Worm (Caenorhabditis elegans) whole organism, young adult: ENCODE data around the gene cest-35.2.

Experiments used
- B0261.1 ChIP-seq: sonication (generic microtip); optimal IDR thresholded peaks from 2 replicates; lab custom pipeline; 2016; ENCODE audit warnings: mild to moderate bottlenecking, missing genetic modification characterization, moderate library complexity, missing compliant biosample characterization
- B0336.3 ChIP-seq: fragments of 200-800 bp; sonication (Bioruptor generic); IDR thresholded peaks from 2 replicates; pipeline ENCODE4 v1.3.6; 2022; ENCODE audit warnings: missing genetic modification characterization, missing compliant biosample characterization
- C06A6.2 ChIP-seq: fragments of 200-800 bp; sonication (Bioruptor generic); conservative IDR thresholded peaks from 2 replicates; pipeline ENCODE4 v1.3.6; 2022; ENCODE audit warnings: missing genetic modification characterization, missing compliant biosample characterization
- C17E4.6 ChIP-seq: fragments of 200-800 bp; sonication (Bioruptor generic); IDR thresholded peaks from 2 replicates; pipeline ENCODE4 v1.3.6; 2022; ENCODE audit warnings: missing genetic modification reagents, missing genetic modification characterization, missing compliant biosample characterization
- F22D6.2 ChIP-seq: sonication (generic microtip); optimal IDR thresholded peaks from 2 replicates; lab custom pipeline; 2016; ENCODE audit warnings: mild to moderate bottlenecking, missing genetic modification characterization, missing compliant biosample characterization
- F23B12.7 ChIP-seq: sonication (generic microtip); optimal IDR thresholded peaks from 2 replicates; lab custom pipeline; 2017; ENCODE audit warnings: missing genetic modification characterization, mild to moderate bottlenecking, missing compliant biosample characterization, antibody characterized with exemption, moderate library complexity; ENCODE audit not compliant: insufficient read depth
- F49E8.2 ChIP-seq: sonication (generic microtip); optimal IDR thresholded peaks from 3 replicates; lab custom pipeline; 2017; ENCODE audit warnings: missing genetic modification characterization, mild to moderate bottlenecking, missing compliant biosample characterization, antibody characterized with exemption, moderate library complexity; ENCODE audit not compliant: insufficient read depth
- K11D2.4 ChIP-seq: fragments of 200-800 bp; sonication (Bioruptor generic); IDR thresholded peaks from 2 replicates; pipeline ENCODE4 v1.3.6; 2022; ENCODE audit warnings: missing genetic modification reagents, missing genetic modification characterization, missing compliant biosample characterization
- K12H6.12 ChIP-seq: fragments of 200-800 bp; sonication (Bioruptor generic); optimal IDR thresholded peaks from 2 replicates; lab custom pipeline; 2018; ENCODE audit warnings: mild to moderate bottlenecking, missing genetic modification characterization, missing compliant biosample characterization
- Y53G8AR.9 ChIP-seq: fragments of 200-800 bp; sonication (Bioruptor generic); conservative IDR thresholded peaks from 2 replicates; pipeline ENCODE4 v1.3.6; 2022; ENCODE audit warnings: missing genetic modification reagents, missing genetic modification characterization, missing compliant biosample characterization
- Y79H2A.3 ChIP-seq: fragments of 200-800 bp; sonication (Bioruptor generic); conservative IDR thresholded peaks from 2 replicates; pipeline ENCODE4 v1.3.6; 2022; ENCODE audit warnings: missing genetic modification reagents, missing genetic modification characterization, missing compliant biosample characterization
- attf-6 ChIP-seq: fragments of 200-800 bp; sonication (Bioruptor generic); IDR thresholded peaks from 2 replicates; pipeline ENCODE4 v1.3.6; 2022; ENCODE audit warnings: missing genetic modification reagents, missing genetic modification characterization, missing compliant biosample characterization
- bed-1 ChIP-seq: fragments of 200-800 bp; sonication (Bioruptor generic); IDR thresholded peaks from 2 replicates; pipeline ENCODE4 v1.3.6; 2022; ENCODE audit warnings: missing genetic modification reagents, missing genetic modification characterization, missing compliant biosample characterization
- bed-2 ChIP-seq: fragments of 200-800 bp; sonication (Bioruptor generic); IDR thresholded peaks from 2 replicates; pipeline ENCODE4 v1.3.6; 2022; ENCODE audit warnings: missing genetic modification reagents, missing genetic modification characterization, missing compliant biosample characterization
- cebp-2 ChIP-seq: fragments of 200-800 bp; sonication (Bioruptor generic); IDR thresholded peaks from 2 replicates; pipeline ENCODE4 v1.3.6; 2022; ENCODE audit warnings: missing genetic modification characterization, missing compliant biosample characterization
- ceh-40 ChIP-seq: fragments of 200-800 bp; sonication (Bioruptor generic); IDR thresholded peaks from 2 replicates; pipeline ENCODE4 v1.3.6; 2022; ENCODE audit warnings: missing genetic modification characterization, missing compliant biosample characterization
- dpff-1 ChIP-seq: sonication (generic microtip); optimal IDR thresholded peaks from 2 replicates; lab custom pipeline; 2017; ENCODE audit warnings: mild to moderate bottlenecking, missing genetic modification characterization, missing compliant biosample characterization
- efl-1 ChIP-seq: fragments of 150-350 bp; optimal IDR thresholded peaks from 2 replicates; lab custom pipeline; 2014; ENCODE audit warnings: missing biosample characterization, missing genetic modification reagents, missing genetic modification characterization
- egl-44 ChIP-seq: fragments of 200-800 bp; sonication (Bioruptor generic); IDR thresholded peaks from 2 replicates; pipeline ENCODE4 v1.3.6; 2022; ENCODE audit warnings: missing genetic modification reagents, missing genetic modification characterization, missing compliant biosample characterization
- egrh-3 ChIP-seq: fragments of 200-800 bp; sonication (Bioruptor generic); IDR thresholded peaks from 2 replicates; pipeline ENCODE4 v1.3.6; 2022; ENCODE audit warnings: missing genetic modification reagents, missing genetic modification characterization, missing compliant biosample characterization
- ets-4 ChIP-seq: fragments of 200-800 bp; sonication (Bioruptor generic); optimal IDR thresholded peaks from 2 replicates; lab custom pipeline; 2018; ENCODE audit warnings: mild to moderate bottlenecking, missing genetic modification characterization, missing compliant biosample characterization
- him-1 ChIP-seq: sonication (generic microtip); optimal IDR thresholded peaks from 2 replicates; lab custom pipeline; 2016; ENCODE audit warnings: missing genotype, missing genetic modification reagents, missing genetic modification characterization, missing compliant biosample characterization
- hmg-1.2 ChIP-seq: fragments of 200-800 bp; sonication (Bioruptor generic); IDR thresholded peaks from 2 replicates; pipeline ENCODE4 v1.3.6; 2022; ENCODE audit warnings: missing genetic modification reagents, missing genetic modification characterization, missing compliant biosample characterization
- lag-1 ChIP-seq: fragments of 200-800 bp; sonication (Bioruptor generic); IDR thresholded peaks from 2 replicates; pipeline ENCODE4 v1.3.6; 2022; ENCODE audit warnings: missing genetic modification reagents, missing genetic modification characterization, missing compliant biosample characterization
- madf-8 ChIP-seq: fragments of 200-800 bp; sonication (Bioruptor generic); conservative IDR thresholded peaks from 2 replicates; pipeline ENCODE4 v1.3.6; 2022; ENCODE audit warnings: missing genetic modification reagents, missing genetic modification characterization, missing compliant biosample characterization
- mes-4 ChIP-seq: sonication (generic microtip); optimal IDR thresholded peaks from 2 replicates; lab custom pipeline; 2016; ENCODE audit warnings: missing genotype, missing genetic modification characterization, missing compliant biosample characterization
- nhr-80 ChIP-seq: sonication (generic microtip); optimal IDR thresholded peaks from 2 replicates; lab custom pipeline; 2016; ENCODE audit warnings: missing genetic modification characterization, missing compliant biosample characterization
- pbrm-1 ChIP-seq: fragments of 200-800 bp; sonication (Bioruptor generic); IDR thresholded peaks from 2 replicates; pipeline ENCODE4 v1.3.6; 2022; ENCODE audit warnings: missing genetic modification reagents, missing genetic modification characterization, missing compliant biosample characterization
- rcor-1 ChIP-seq: fragments of 200-800 bp; sonication (Bioruptor generic); IDR thresholded peaks from 2 replicates; pipeline ENCODE4 v1.3.6; 2022; ENCODE audit warnings: missing genetic modification reagents, missing genetic modification characterization, missing compliant biosample characterization
- rec-8 ChIP-seq, 2 experiments: sonication (generic microtip); optimal IDR thresholded peaks; 2 replicates each; lab custom pipeline; 2016; ENCODE audit warnings: mild to moderate bottlenecking in 2 of 2, missing genetic modification characterization in 2 of 2, missing genetic modification reagents in 2 of 2, missing genotype in 2 of 2, missing biosample characterization in 1 of 2, missing compliant biosample characterization in 1 of 2, moderate library complexity in 1 of 2
- sea-2 ChIP-seq: fragments of 200-800 bp; sonication (Bioruptor generic); IDR thresholded peaks from 2 replicates; pipeline ENCODE4 v1.3.6; 2022; ENCODE audit warnings: missing genetic modification characterization, missing compliant biosample characterization
- snpc-3.4 ChIP-seq: sonication (generic microtip); optimal IDR thresholded peaks from 2 replicates; lab custom pipeline; 2017; ENCODE audit warnings: missing genetic modification characterization, mild to moderate bottlenecking, missing compliant biosample characterization, antibody characterized with exemption, moderate library complexity, missing genotype, missing genetic modification reagents
- sptf-2 ChIP-seq: fragments of 200-800 bp; sonication (Bioruptor generic); optimal IDR thresholded peaks from 2 replicates; lab custom pipeline; 2018; ENCODE audit warnings: mild to moderate bottlenecking, missing genetic modification characterization, missing compliant biosample characterization
- tbp1 ChIP-seq: fragments of 200-800 bp; sonication (Bioruptor generic); optimal IDR thresholded peaks from 2 replicates; lab custom pipeline; 2018; ENCODE audit warnings: mild to moderate bottlenecking, missing genetic modification characterization, missing compliant biosample characterization
- unc-130 ChIP-seq: sonication (generic microtip); optimal IDR thresholded peaks from 2 replicates; lab custom pipeline; 2016; ENCODE audit warnings: missing genetic modification reagents, missing genetic modification characterization, missing compliant biosample characterization
- xnd-1 ChIP-seq: sonication (generic microtip); optimal IDR thresholded peaks from 2 replicates; lab custom pipeline; 2016; ENCODE audit warnings: missing genotype, missing genetic modification reagents, missing genetic modification characterization, missing compliant biosample characterization
- ztf-25 ChIP-seq: fragments of 200-800 bp; sonication (Bioruptor generic); IDR thresholded peaks from 2 replicates; pipeline ENCODE4 v1.3.6; 2022; ENCODE audit warnings: missing genetic modification reagents, missing genetic modification characterization, missing compliant biosample characterization

The cest-35.2 gene

DNA sequence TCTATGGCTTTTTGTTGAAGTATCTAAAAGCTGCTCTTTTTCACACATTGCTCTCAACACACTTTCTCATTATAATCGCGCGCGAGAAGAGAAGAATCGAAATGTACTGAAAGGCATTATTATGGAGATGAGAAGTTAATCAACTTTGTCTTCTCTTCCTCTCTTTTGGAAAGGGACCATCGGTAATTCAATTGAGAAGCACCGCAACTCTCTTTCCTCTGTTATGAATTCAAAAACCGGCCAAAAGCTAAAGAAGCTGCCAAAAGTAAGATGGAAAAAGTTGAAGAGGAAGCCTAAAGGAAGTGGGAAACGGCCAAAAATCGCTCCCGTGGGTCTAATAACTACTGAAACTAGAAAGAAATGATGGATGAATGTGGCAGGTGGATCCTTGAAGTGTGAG, 36.8 kb downstream of the cest-35.2 start (continued):
- no peak for TF ChIP-seq ets-4 (GFP tag; lab: Kevin White, UChicago)
- TF ChIP-seq attf-6 (GFP tag; lab: Robert Waterston, UW) = no peak
- no peak for TF ChIP-seq K11D2.4 (GFP tag; lab: Robert Waterston, UW)

ce11 chrV:5198240-5198639, 38.8 kb downstream of the cest-35.2 start, which contains the start of gene Y47A7.2:
Gene Y47A7.2, minus strand, starts transcription at chrV:5198340.
- no peak for TF ChIP-seq ceh-40 (GFP tag; lab: Robert Waterston, UW)
- no peak for TF ChIP-seq bed-2 (GFP tag; lab: Robert Waterston, UW)
- no peak for TF ChIP-seq hmg-1.2 (GFP tag; lab: Robert Waterston, UW)
- TF ChIP-seq mes-4 (tag; lab: Kevin White, UChicago) = no peak
- TF ChIP-seq pbrm-1 (GFP tag; lab: Robert Waterston, UW) = no peak
- no peak for TF ChIP-seq ztf-25
- no peak for TF ChIP-seq egl-44 (GFP tag; lab: Robert Waterston, UW)
- no peak for TF ChIP-seq sptf-2
- TF ChIP-seq unc-130 = no peak
- TF ChIP-seq Y79H2A.3 = no peak
- no peak for TF ChIP-seq nhr-80 (tag; lab: Kevin White, UChicago)
- TF ChIP-seq xnd-1 (tag; lab: Kevin White, UChicago) = no peak
- TF ChIP-seq madf-8 (GFP tag; lab: Robert Waterston, UW) = no peak
- no peak for TF ChIP-seq B0261.1 (tag; lab: Kevin White, UChicago)
- TF ChIP-seq lag-1 (GFP tag; lab: Robert Waterston, UW) = no peak
- no peak for TF ChIP-seq B0336.3 (GFP tag; lab: Robert Waterston, UW)
- TF ChIP-seq Y53G8AR.9 (GFP tag; lab: Robert Waterston, UW) = no peak
- no peak for TF ChIP-seq snpc-3.4
- no peak for TF ChIP-seq cebp-2
- no peak for TF ChIP-seq C17E4.6
- TF ChIP-seq, all 124 proteins: peak for 0

ce11 chrV:5194508-5194907, 42.5 kb downstream of the cest-35.2 start, which contains the start of gene abu-8:
Gene abu-8, minus strand, starts transcription at chrV:5194608.
- TF ChIP-seq sea-2 = no peak
- no peak for TF ChIP-seq dpff-1 (tag; lab: Kevin White, UChicago)
- no peak for TF ChIP-seq unc-130
- no peak for TF ChIP-seq egrh-3 (GFP tag; lab: Robert Waterston, UW)
- no peak for TF ChIP-seq F23B12.7 (tag; lab: Kevin White, UChicago)
- no peak for TF ChIP-seq C17E4.6
- no peak for TF ChIP-seq K12H6.12 (tag; lab: Kevin White, UChicago)
- TF ChIP-seq bed-1 (GFP tag; lab: Robert Waterston, UW) = no peak
- no peak for TF ChIP-seq K11D2.4 (GFP tag; lab: Robert Waterston, UW)
- TF ChIP-seq sptf-2 = no peak
- no peak for TF ChIP-seq him-1 (tag; lab: Kevin White, UChicago)
- no peak for TF ChIP-seq rec-8 (tag; optimal IDR thresholded peaks at IDR 0.05; lab: Kevin White, UChicago)
- TF ChIP-seq tbp1 = no peak
- no peak for TF ChIP-seq rcor-1 (GFP tag; lab: Robert Waterston, UW)
- no peak for TF ChIP-seq F22D6.2
- TF ChIP-seq C06A6.2 (GFP tag; lab: Robert Waterston, UW) = no peak
- no peak for TF ChIP-seq F49E8.2 (tag; lab: Kevin White, UChicago)
- TF ChIP-seq efl-1 (GFP tag; lab: Kevin White, UChicago) = no peak
